Worm (Caenorhabditis elegans) whole organism, L4 larva: Measurements from ENCODE around the gene F17A2.16.

ENCODE experiments used
- D1046.2 ChIP-seq: fragments of 200-800 bp; sonication (Bioruptor generic); IDR thresholded peaks from 2 replicates; pipeline ENCODE4 v1.3.6; 2022; ENCODE audit warnings: missing genetic modification characterization, missing compliant biosample characterization
- F10B5.3 ChIP-seq: sonication (generic microtip); optimal IDR thresholded peaks from 2 replicates; lab custom pipeline; 2016; ENCODE audit warnings: mild to moderate bottlenecking, missing genetic modification characterization, missing compliant biosample characterization
- F26F4.8 ChIP-seq: fragments of 200-800 bp; sonication (Bioruptor generic); conservative IDR thresholded peaks from 2 replicates; pipeline ENCODE4 v1.3.6; 2022; ENCODE audit warnings: missing genetic modification characterization, missing compliant biosample characterization
- F44E2.7 ChIP-seq: fragments of 200-800 bp; sonication (Bioruptor generic); IDR thresholded peaks from 2 replicates; pipeline ENCODE4 v2.1.2; 2022; ENCODE audit warnings: missing genetic modification characterization, missing compliant biosample characterization
- F49E8.2 ChIP-seq: sonication (generic microtip); optimal IDR thresholded peaks from 2 replicates; lab custom pipeline; 2016; ENCODE audit warnings: missing compliant biosample characterization, mild to moderate bottlenecking, missing genetic modification characterization, borderline replicate concordance
- T26A8.4 ChIP-seq: fragments of 200-800 bp; sonication (Bioruptor generic); IDR thresholded peaks from 2 replicates; pipeline ENCODE4 v1.3.6; 2022; ENCODE audit warnings: missing genetic modification characterization, missing compliant biosample characterization
- ZK546.5 ChIP-seq, 2 experiments: sonication (generic microtip); optimal IDR thresholded peaks; 2 replicates each; lab custom pipeline; 2017; ENCODE audit warnings: missing biosample characterization in 2 of 2, missing genetic modification characterization in 2 of 2
- aha-1 ChIP-seq: fragments of 150-350 bp; peaks from one replicate; lab custom pipeline; 2014; ENCODE audit warnings: missing biosample characterization, missing genetic modification characterization
- ama-1 ChIP-seq: fragments of 150-350 bp; optimal IDR thresholded peaks from 2 replicates; lab custom pipeline; 2014; ENCODE audit warnings: inconsistent platforms, mixed read lengths
- arid-1 ChIP-seq: fragments of 200-800 bp; sonication (Bioruptor generic); conservative IDR thresholded peaks from 2 replicates; pipeline ENCODE4 v1.3.6; 2022; ENCODE audit warnings: missing genetic modification reagents, missing genetic modification characterization, missing compliant biosample characterization
- ceh-28 ChIP-seq: fragments of 150-350 bp; optimal IDR thresholded peaks from 2 replicates; lab custom pipeline; 2014; ENCODE audit warnings: missing biosample characterization, missing genetic modification reagents, missing genetic modification characterization
- ceh-62 ChIP-seq: sonication (generic microtip); optimal IDR thresholded peaks from 2 replicates; lab custom pipeline; 2017; ENCODE audit warnings: missing biosample characterization, missing genetic modification characterization
- ceh-82 ChIP-seq: sonication (generic microtip); optimal IDR thresholded peaks from 2 replicates; lab custom pipeline; 2017; ENCODE audit warnings: missing biosample characterization, missing genetic modification characterization
- cey-2 ChIP-seq: sonication (generic microtip); optimal IDR thresholded peaks from 3 replicates; lab custom pipeline; 2017; ENCODE audit warnings: missing genetic modification characterization, mild to moderate bottlenecking, missing compliant biosample characterization, antibody characterized with exemption, borderline replicate concordance; ENCODE audit not compliant: insufficient read depth
- dmd-8 ChIP-seq: fragments of 200-800 bp; sonication (Bioruptor generic); IDR thresholded peaks from 2 replicates; pipeline ENCODE4 v1.3.6; 2022; ENCODE audit warnings: missing genetic modification characterization, missing compliant biosample characterization
- dpl-1 ChIP-seq: fragments of 150-350 bp; optimal IDR thresholded peaks from 2 replicates; lab custom pipeline; 2014; ENCODE audit warnings: missing biosample characterization, missing genetic modification reagents, missing genetic modification characterization
- duxl-1 ChIP-seq: sonication (generic microtip); optimal IDR thresholded peaks from 2 replicates; lab custom pipeline; 2016; ENCODE audit warnings: mild to moderate bottlenecking, missing genetic modification characterization, moderate library complexity, missing compliant biosample characterization; ENCODE audit not compliant: poor library complexity
- egl-43 ChIP-seq: fragments of 200-800 bp; sonication (Bioruptor generic); IDR thresholded peaks from 2 replicates; pipeline ENCODE4 v1.3.6; 2022; ENCODE audit warnings: missing genetic modification reagents, missing genetic modification characterization, missing compliant biosample characterization
- hlh-11 ChIP-seq: fragments of 200-800 bp; sonication (Bioruptor generic); optimal IDR thresholded peaks from 2 replicates; lab custom pipeline; 2018; ENCODE audit warnings: mild to moderate bottlenecking, missing genetic modification characterization, missing compliant biosample characterization
- hmg-1.1 ChIP-seq: fragments of 200-800 bp; sonication (Bioruptor generic); IDR thresholded peaks from 2 replicates; pipeline ENCODE4 v1.3.6; 2022; ENCODE audit warnings: missing genetic modification reagents, missing genetic modification characterization, missing compliant biosample characterization
- lir-3 ChIP-seq: sonication (generic microtip); optimal IDR thresholded peaks from 2 replicates; lab custom pipeline; 2016; ENCODE audit warnings: mild to moderate bottlenecking, missing genetic modification characterization, missing compliant biosample characterization
- mep-1 ChIP-seq: fragments of 150-350 bp; sonication (generic microtip); optimal IDR thresholded peaks from 3 replicates; lab custom pipeline; 2014; ENCODE audit warnings: missing biosample characterization, missing genetic modification characterization
- mes-2 ChIP-seq: sonication (generic microtip); optimal IDR thresholded peaks from 2 replicates; lab custom pipeline; 2016; ENCODE audit warnings: missing genotype, mild to moderate bottlenecking, missing genetic modification characterization, missing compliant biosample characterization; ENCODE audit not compliant: poor library complexity, severe bottlenecking
- nhr-237 ChIP-seq: sonication (generic microtip); optimal IDR thresholded peaks from 2 replicates; lab custom pipeline; 2017; ENCODE audit warnings: missing biosample characterization, missing genetic modification characterization
- nhr-25 ChIP-seq: sonication (generic microtip); optimal IDR thresholded peaks from 2 replicates; lab custom pipeline; 2017; ENCODE audit warnings: missing genetic modification characterization, mild to moderate bottlenecking, missing compliant biosample characterization, antibody characterized with exemption, moderate library complexity, borderline replicate concordance; ENCODE audit not compliant: insufficient read depth
- nhr-28 ChIP-seq: fragments of 150-350 bp; optimal IDR thresholded peaks from 2 replicates; lab custom pipeline; 2014; ENCODE audit warnings: missing biosample characterization, missing genetic modification characterization
- nhr-41 ChIP-seq: fragments of 200-800 bp; sonication (Bioruptor generic); IDR thresholded peaks from 2 replicates; pipeline ENCODE4 v1.3.6; 2022; ENCODE audit warnings: missing genetic modification reagents, missing genetic modification characterization, missing compliant biosample characterization
- pqm-1 ChIP-seq: sonication (generic microtip); optimal IDR thresholded peaks from 2 replicates; lab custom pipeline; 2017; ENCODE audit warnings: missing biosample characterization, missing genetic modification characterization
- snpc-4 ChIP-seq: fragments of 150-350 bp; optimal IDR thresholded peaks from 2 replicates; lab custom pipeline; 2014; ENCODE audit warnings: missing biosample characterization, missing genetic modification characterization
- tra-1 ChIP-seq: fragments of 200-800 bp; sonication (Bioruptor generic); IDR thresholded peaks from 2 replicates; pipeline ENCODE4 v1.3.6; 2022; ENCODE audit warnings: missing genetic modification reagents, missing genetic modification characterization, missing compliant biosample characterization
- unc-130 ChIP-seq: sonication (generic microtip); optimal IDR thresholded peaks from 2 replicates; lab custom pipeline; 2016; ENCODE audit warnings: missing genetic modification reagents, missing genetic modification characterization, missing compliant biosample characterization
- unc-39 ChIP-seq: sonication (generic microtip); optimal IDR thresholded peaks from 2 replicates; lab custom pipeline; 2017; ENCODE audit warnings: missing biosample characterization, missing genetic modification characterization
- unc-62 ChIP-seq, 3 experiments: fragments of 150-350 bp in 1 of 3; sonication (generic microtip); optimal IDR thresholded peaks in 2 of 3; peaks in 1 of 3; 1 replicate in 1 of 3; 2 replicates in 2 of 3; lab custom pipeline; 2014 to 2017; ENCODE audit warnings: missing biosample characterization in 3 of 3, missing genetic modification characterization in 3 of 3, missing genetic modification reagents in 3 of 3, missing genotype in 1 of 3

Gene F17A2.16

DNA sequence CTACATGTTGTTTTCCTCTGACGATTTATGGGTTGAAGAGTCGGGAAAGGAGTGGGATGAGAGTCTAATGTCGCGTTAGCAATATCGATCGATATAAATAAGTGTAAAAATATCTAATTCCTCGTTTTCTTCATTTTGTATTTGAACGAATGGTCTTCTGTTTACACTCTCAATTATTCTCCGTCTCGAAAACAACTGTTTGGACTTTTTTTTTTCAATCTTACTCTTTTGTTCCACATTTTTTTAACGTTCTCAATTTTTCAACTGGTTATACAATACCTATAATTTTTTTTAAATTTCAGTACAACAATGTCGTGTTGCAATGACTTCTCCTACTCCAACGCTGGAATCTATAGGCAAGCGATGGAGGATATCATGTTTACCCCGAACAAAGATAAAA, 13.1 kb downstream of the F17A2.16 start, which contains the start of gene F17A2.13:
F17A2.13 (plus strand) TSS at position 301 of the 400 bp plus-strand sequence.
- TF ChIP-seq lir-3 (no peak), cey-2 (no peak), duxl-1 (no peak), egl-43 (GFP tag; lab: Robert Waterston, UW) (no peak), ceh-28 (no peak), unc-39 (no peak), F49E8.2 (no peak), hlh-11 (tag; lab: Kevin White, UChicago) (no peak), arid-1 (GFP tag; lab: Robert Waterston, UW) (no peak)

DNA sequence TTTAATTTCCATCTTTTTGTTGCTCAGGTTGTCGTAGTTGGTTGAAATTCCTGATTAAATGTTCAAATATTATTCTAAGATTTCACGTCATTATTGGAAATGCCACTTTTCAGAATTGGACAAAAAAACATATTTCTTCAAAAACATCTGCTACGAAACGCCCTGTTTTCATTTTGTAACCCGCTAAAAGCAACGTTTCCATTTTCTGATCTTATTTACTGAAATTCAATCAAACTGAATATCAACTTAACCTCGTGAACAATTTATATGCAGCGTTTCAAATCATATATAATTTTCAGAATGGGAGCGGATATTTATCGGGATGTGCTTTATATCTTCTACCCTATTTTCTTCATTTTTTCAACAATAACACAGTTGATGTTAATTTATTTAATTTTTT, 15.2 kb downstream of the F17A2.16 start, which contains the start of gene srd-40:
srd-40 (plus strand) TSS at position 301 of the 400 bp plus-strand sequence.
- TF ChIP-seq F44E2.7: no peak
- TF ChIP-seq nhr-28 (tag; lab: Kevin White, UChicago): no peak
- TF ChIP-seq ZK546.5 (tag; optimal IDR thresholded peaks at IDR 0.05; lab: Kevin White, UChicago): no peak
- no peak for TF ChIP-seq D1046.2 (GFP tag; lab: Robert Waterston, UW)
- TF ChIP-seq ceh-82 (tag; lab: Kevin White, UChicago): no peak
- TF ChIP-seq dmd-8 (GFP tag; lab: Robert Waterston, UW): no peak
- no peak for TF ChIP-seq unc-130 (GFP tag; lab: Kevin White, UChicago)
- no peak for TF ChIP-seq nhr-41 (GFP tag; lab: Robert Waterston, UW)
- TF ChIP-seq nhr-237 (tag; lab: Kevin White, UChicago): no peak
- no peak for TF ChIP-seq egl-43 (GFP tag; lab: Robert Waterston, UW)
- TF ChIP-seq F26F4.8 (GFP tag; lab: Robert Waterston, UW): no peak
- TF ChIP-seq T26A8.4 (GFP tag; lab: Robert Waterston, UW): no peak
- TF ChIP-seq pqm-1: no peak
- TF ChIP-seq hmg-1.1: no peak

DNA sequence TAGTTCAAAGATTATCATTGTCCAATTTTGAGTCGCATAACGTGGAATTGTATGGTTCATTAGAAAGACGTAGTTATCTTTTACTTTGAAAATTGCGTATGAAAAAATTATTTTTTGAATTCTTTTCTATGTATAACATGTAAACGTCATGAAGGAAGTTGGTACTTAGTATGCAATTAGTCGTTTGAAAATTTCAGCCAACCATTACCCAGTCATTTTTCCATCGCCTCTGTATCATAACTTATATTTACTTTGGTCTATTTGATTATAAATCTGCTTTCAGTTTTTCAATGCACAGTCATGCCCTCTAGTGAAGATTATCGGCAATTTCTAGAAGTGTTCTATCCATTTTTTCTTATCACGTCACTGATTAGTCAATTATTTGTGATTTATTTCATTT, 18.2 kb downstream of the F17A2.16 start, which contains the start of gene srd-41:
srd-41 (plus strand) TSS at position 301 of the 400 bp plus-strand sequence.
- TF ChIP-seq ceh-62 (tag; lab: Kevin White, UChicago) (no peak), F10B5.3 (no peak), nhr-41 (GFP tag; lab: Robert Waterston, UW) (no peak)

DNA sequence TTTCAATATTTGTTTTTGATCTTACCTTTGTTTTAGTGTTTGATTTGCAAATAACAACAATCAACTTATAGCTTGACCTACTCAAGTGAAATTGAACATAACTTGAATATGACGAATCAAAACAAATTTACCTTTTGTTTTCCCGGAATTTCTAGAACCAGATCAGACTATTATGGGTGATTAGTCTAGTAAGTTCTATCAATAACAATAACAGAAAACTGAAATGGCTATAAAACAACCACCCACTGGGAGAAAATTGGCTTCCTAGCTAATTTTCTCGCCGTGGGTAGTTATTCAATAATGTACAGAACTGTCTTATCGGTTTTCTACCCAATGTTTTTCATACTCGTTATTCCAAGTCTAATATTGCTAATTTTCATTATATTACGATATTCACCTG, 20.4 kb downstream of the F17A2.16 start, which contains the start of gene srd-45:
srd-45 (plus strand) TSS at position 301 of the 400 bp plus-strand sequence.
- TF ChIP-seq unc-130 (GFP tag; lab: Kevin White, UChicago) (no peak), unc-62 (GFP tag; optimal IDR thresholded peaks at IDR 0.05 in 1 of 2; lab: Kevin White, UChicago) (peak in 1 of 2 experiments; percentile 7), unc-62 (tag; optimal IDR thresholded peaks at IDR 0.05; lab: Kevin White, UChicago) (no peak)

DNA sequence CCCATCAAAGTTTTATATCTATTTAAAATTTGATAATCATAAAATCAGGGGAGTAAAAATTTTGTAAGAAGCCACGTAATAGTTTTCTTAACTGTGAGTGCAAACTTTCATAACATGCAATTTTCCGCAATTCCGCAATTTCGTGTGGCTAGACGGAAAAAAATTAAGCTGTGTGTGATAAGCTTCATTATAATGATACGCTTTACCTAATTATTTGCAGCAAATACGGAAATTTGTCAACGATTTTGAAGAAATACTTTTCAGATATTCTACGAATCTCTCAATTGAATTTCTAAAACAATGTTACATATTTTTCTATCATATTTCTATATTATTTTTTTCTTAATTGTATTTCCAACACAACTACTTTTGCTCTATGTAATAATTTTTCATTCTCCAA, 23.5 kb downstream of the F17A2.16 start, which contains the start of gene srd-46:
srd-46 (plus strand) TSS at position 301 of the 400 bp plus-strand sequence.
- TF ChIP-seq egl-43 (GFP tag; lab: Robert Waterston, UW) (no peak), dpl-1 (GFP tag; lab: Kevin White, UChicago) (no peak), tra-1 (no peak), aha-1 (no peak), nhr-25 (tag; lab: Kevin White, UChicago) (no peak), F49E8.2 (no peak), mep-1 (no peak), ama-1 (lab: Kevin White, UChicago) (no peak), snpc-4 (tag; lab: Kevin White, UChicago) (no peak), mes-2 (tag; lab: Kevin White, UChicago) (no peak)
